Fruit fly (Drosophila melanogaster) whole organism, embryonic: Measurements from ENCODE around the gene CG7387.

Experiments
- Atf6 ChIP-seq: fragments of 200-800 bp; sonication (Bioruptor generic); IDR thresholded peaks from 2 replicates; pipeline ENCODE4 v1.3.6; 2022; ENCODE audit warnings: missing biosample characterization, missing genetic modification characterization
- Awh ChIP-seq: fragments of 200-800 bp; sonication (Bioruptor generic); IDR thresholded peaks from 2 replicates; pipeline ENCODE4, ENCODE4 v1.3.6; 2022; ENCODE audit warnings: missing biosample characterization, missing genetic modification characterization
- C15 ChIP-seq: fragments of 200-800 bp; sonication (Bioruptor generic); IDR thresholded peaks from 3 replicates; pipeline ENCODE4 v1.3.6; 2022; ENCODE audit warnings: missing biosample characterization, missing genetic modification characterization
- CG10565 ChIP-seq: fragments of 200-800 bp; sonication (Bioruptor generic); optimal IDR thresholded peaks from 3 replicates; lab custom pipeline; 2016; ENCODE audit warnings: missing biosample characterization, mild to moderate bottlenecking, missing genetic modification characterization
- CG12219 ChIP-seq: fragments of 200-800 bp; sonication (Bioruptor generic); optimal IDR thresholded peaks from 3 replicates; lab custom pipeline; 2018; ENCODE audit warnings: missing biosample characterization, mild to moderate bottlenecking, missing genetic modification characterization
- CG12236 ChIP-seq: fragments of 200-800 bp; sonication (Bioruptor generic); optimal IDR thresholded peaks from 2 replicates; lab custom pipeline; 2016; ENCODE audit warnings: missing biosample characterization, missing genetic modification characterization
- CG13424 ChIP-seq: fragments of 200-800 bp; sonication (Bioruptor generic); optimal IDR thresholded peaks from 2 replicates; lab custom pipeline; 2019; ENCODE audit warnings: missing biosample characterization, mild to moderate bottlenecking, missing genetic modification characterization, moderate library complexity
- CG15479 ChIP-seq: fragments of 200-800 bp; sonication (Bioruptor generic); optimal IDR thresholded peaks from 3 replicates; lab custom pipeline; 2019; ENCODE audit warnings: missing biosample characterization, mild to moderate bottlenecking, missing genetic modification characterization, moderate library complexity
- CG15514 ChIP-seq: fragments of 200-800 bp; sonication (Bioruptor generic); optimal IDR thresholded peaks from 3 replicates; lab custom pipeline; 2017; ENCODE audit warnings: missing biosample characterization, missing genetic modification characterization, mild to moderate bottlenecking, moderate library complexity, missing genetic modification reagents
- CG1603 ChIP-seq: fragments of 200-800 bp; sonication (Bioruptor generic); optimal IDR thresholded peaks from 2 replicates; lab custom pipeline; 2019; ENCODE audit warnings: missing biosample characterization, mild to moderate bottlenecking, missing genetic modification characterization, moderate library complexity
- CG17802 ChIP-seq: fragments of 200-800 bp; sonication (Bioruptor generic); optimal IDR thresholded peaks from 2 replicates; lab custom pipeline; 2018; ENCODE audit warnings: missing biosample characterization, mild to moderate bottlenecking, missing genetic modification characterization, moderate library complexity
- CG34224 ChIP-seq: fragments of 200-800 bp; sonication (Bioruptor generic); IDR thresholded peaks from 3 replicates; pipeline ENCODE4 v1.3.6; 2022; ENCODE audit warnings: missing biosample characterization, missing genetic modification characterization; ENCODE audit not compliant: partially characterized antibody
- CG4424 ChIP-seq: fragments of 200-800 bp; sonication (Bioruptor generic); optimal IDR thresholded peaks from 3 replicates; lab custom pipeline; 2016; ENCODE audit warnings: missing biosample characterization, missing genetic modification characterization
- CG4730 ChIP-seq: fragments of 200-800 bp; sonication (Bioruptor generic); IDR thresholded peaks from 2 replicates; pipeline ENCODE4 v1.3.6; 2022; ENCODE audit warnings: missing biosample characterization, missing genetic modification characterization
- CG7357 ChIP-seq: fragments of 200-800 bp; sonication (Bioruptor generic); IDR thresholded peaks from 3 replicates; pipeline ENCODE4 v1.3.6; 2022; ENCODE audit warnings: missing biosample characterization, missing genetic modification characterization
- CG9727 ChIP-seq: fragments of 200-800 bp; sonication (Bioruptor generic); optimal IDR thresholded peaks from 3 replicates; lab custom pipeline; 2017; ENCODE audit warnings: missing biosample characterization, mild to moderate bottlenecking, missing genetic modification characterization
- CG9797 ChIP-seq: fragments of 200-800 bp; sonication (Bioruptor generic); optimal IDR thresholded peaks from 3 replicates; lab custom pipeline; 2018; ENCODE audit warnings: missing biosample characterization, mild to moderate bottlenecking, missing genetic modification characterization
- D19A ChIP-seq: fragments of 200-800 bp; optimal IDR thresholded peaks from 3 replicates; lab custom pipeline; 2019; ENCODE audit warnings: missing biosample characterization, mild to moderate bottlenecking, missing genetic modification characterization, moderate library complexity
- ERR ChIP-seq: fragments of 200-800 bp; sonication (Bioruptor generic); optimal IDR thresholded peaks from 2 replicates; lab custom pipeline; 2016; ENCODE audit warnings: missing biosample characterization, missing genetic modification characterization
- GATAe ChIP-seq: fragments of 200-800 bp; sonication (Bioruptor generic); conservative IDR thresholded peaks from 2 replicates; pipeline ENCODE4 v1.3.6; 2022; ENCODE audit warnings: missing biosample characterization, missing genetic modification characterization
- Jarid2 ChIP-seq: fragments of 200-800 bp; sonication (Bioruptor generic); optimal IDR thresholded peaks from 3 replicates; lab custom pipeline; 2017; ENCODE audit warnings: mild to moderate bottlenecking, missing biosample characterization, missing genetic modification reagents, missing genetic modification characterization
- Lhr ChIP-seq: fragments of 200-800 bp; sonication (Bioruptor generic); optimal IDR thresholded peaks from 3 replicates; lab custom pipeline; 2017; ENCODE audit warnings: mild to moderate bottlenecking, missing biosample characterization, missing genetic modification reagents, missing genetic modification characterization
- MTF-1 ChIP-seq: fragments of 200-800 bp; sonication (Bioruptor generic); optimal IDR thresholded peaks from 2 replicates; lab custom pipeline; 2018; ENCODE audit warnings: missing biosample characterization, mild to moderate bottlenecking, missing genetic modification characterization, borderline replicate concordance
- Med ChIP-seq: fragments of 200-800 bp; sonication (Bioruptor generic); peaks from one replicate; lab custom pipeline; 2016; ENCODE audit warnings: missing biosample characterization, missing genetic modification characterization, mild to moderate bottlenecking, inconsistent platforms, moderate library complexity
- Nf-YA ChIP-seq: fragments of 200-800 bp; sonication (Bioruptor generic); IDR thresholded peaks from 2 replicates; pipeline ENCODE4 v1.3.6; 2022; ENCODE audit warnings: missing biosample characterization, missing genetic modification characterization
- Nf-YB ChIP-seq: fragments of 200-800 bp; sonication (Bioruptor generic); optimal IDR thresholded peaks from 3 replicates; lab custom pipeline; 2019; ENCODE audit warnings: missing biosample characterization, mild to moderate bottlenecking, missing genetic modification characterization, moderate library complexity
- Oli ChIP-seq: fragments of 200-800 bp; sonication (Bioruptor generic); optimal IDR thresholded peaks from 2 replicates; lab custom pipeline; 2018; ENCODE audit warnings: missing biosample characterization, mild to moderate bottlenecking, missing genetic modification characterization, moderate library complexity
- Pdp1 ChIP-seq, 2 experiments: fragments of 200-800 bp; sonication (Bioruptor generic); optimal IDR thresholded peaks; 3 replicates each; lab custom pipeline; 2016; ENCODE audit warnings: missing biosample characterization in 2 of 2, missing genetic modification characterization in 2 of 2, mild to moderate bottlenecking in 1 of 2, moderate library complexity in 1 of 2
- Poxn ChIP-seq: fragments of 200-800 bp; sonication (Bioruptor generic); IDR thresholded peaks from 2 replicates; pipeline ENCODE4 v1.3.6; 2022; ENCODE audit warnings: missing biosample characterization, missing genetic modification characterization
- Vsx1 ChIP-seq: fragments of 200-800 bp; sonication (Bioruptor generic); optimal IDR thresholded peaks from 2 replicates; lab custom pipeline; 2017; ENCODE audit warnings: missing biosample characterization, mild to moderate bottlenecking, missing genetic modification characterization, missing genetic modification reagents
- bowl ChIP-seq: fragments of 200-800 bp; sonication (Bioruptor generic); IDR thresholded peaks from 2 replicates; pipeline ENCODE4 v1.3.6; 2022; ENCODE audit warnings: missing biosample characterization, missing genetic modification characterization
- cas ChIP-seq: fragments of 200-800 bp; sonication (Bioruptor generic); IDR thresholded peaks from 2 replicates; pipeline ENCODE4 v1.3.6; 2022; ENCODE audit warnings: missing biosample characterization, missing genetic modification characterization
- chif ChIP-seq, 2 experiments: fragments of 200-800 bp; sonication (Bioruptor generic); optimal IDR thresholded peaks; 3 replicates each; lab custom pipeline; 2016; ENCODE audit warnings: missing biosample characterization in 2 of 2, missing genetic modification characterization in 2 of 2
- crp ChIP-seq, 2 experiments: fragments of 200-800 bp; sonication (Bioruptor generic); optimal IDR thresholded peaks; 2 replicates in 1 of 2; 3 replicates in 1 of 2; lab custom pipeline; 2017; ENCODE audit warnings: missing biosample characterization in 2 of 2, missing genetic modification characterization in 2 of 2, mild to moderate bottlenecking in 1 of 2, moderate library complexity in 1 of 2
- dimm ChIP-seq: fragments of 200-800 bp; sonication (Bioruptor generic); IDR thresholded peaks from 2 replicates; pipeline ENCODE4 v1.3.6; 2022; ENCODE audit warnings: missing biosample characterization, missing genetic modification characterization
- emc ChIP-seq: fragments of 200-800 bp; sonication (Bioruptor generic); optimal IDR thresholded peaks from 2 replicates; lab custom pipeline; 2016; ENCODE audit warnings: missing biosample characterization, missing genetic modification characterization
- exex ChIP-seq: fragments of 200-800 bp; sonication (Bioruptor generic); optimal IDR thresholded peaks from 4 replicates; lab custom pipeline; 2018; ENCODE audit warnings: missing biosample characterization, mild to moderate bottlenecking, missing genetic modification characterization, moderate library complexity
- fu2 ChIP-seq: fragments of 200-800 bp; sonication (Bioruptor generic); optimal IDR thresholded peaks from 2 replicates; lab custom pipeline; 2016; ENCODE audit warnings: missing biosample characterization, missing genetic modification characterization
- gcm2 ChIP-seq: fragments of 200-800 bp; sonication (Bioruptor generic); optimal IDR thresholded peaks from 2 replicates; lab custom pipeline; 2016; ENCODE audit warnings: missing biosample characterization, missing genetic modification characterization
- gro ChIP-seq: fragments of 200-800 bp; sonication (Bioruptor generic); optimal IDR thresholded peaks from 2 replicates; lab custom pipeline; 2016; ENCODE audit warnings: missing biosample characterization, missing genetic modification characterization
- hb ChIP-seq: fragments of 200-800 bp; sonication (Bioruptor generic); IDR thresholded peaks from 3 replicates; pipeline ENCODE4 v1.3.6; 2022; ENCODE audit warnings: missing biosample characterization, missing genetic modification characterization; ENCODE audit not compliant: partially characterized antibody
- ind ChIP-seq: fragments of 200-800 bp; sonication (Bioruptor generic); optimal IDR thresholded peaks from 3 replicates; lab custom pipeline; 2016; ENCODE audit warnings: missing biosample characterization, missing genetic modification characterization
- lov ChIP-seq, 2 experiments: fragments of 200-800 bp in 1 of 2; fragments of >200 bp in 1 of 2; sonication (Bioruptor generic) in 1 of 2; IDR thresholded peaks in 1 of 2; optimal IDR thresholded peaks in 1 of 2; 2 replicates in 1 of 2; 3 replicates in 1 of 2; pipeline versions ENCODE4 v1.3.6 to Lab custom; 2017 to 2022; ENCODE audit warnings: missing biosample characterization in 1 of 2, missing genetic modification characterization in 1 of 2
- mam ChIP-seq: fragments of 200-800 bp; sonication (Bioruptor generic); optimal IDR thresholded peaks from 3 replicates; lab custom pipeline; 2016; ENCODE audit warnings: missing biosample characterization, missing genetic modification characterization
- pum ChIP-seq: fragments of 200-800 bp; sonication (Bioruptor generic); optimal IDR thresholded peaks from 2 replicates; lab custom pipeline; 2016; ENCODE audit warnings: missing biosample characterization, missing genetic modification characterization
- ro ChIP-seq: fragments of 200-800 bp; sonication (Bioruptor generic); IDR thresholded peaks from 2 replicates; pipeline ENCODE4 v1.3.6; 2022; ENCODE audit warnings: missing biosample characterization, missing genetic modification characterization
- tll ChIP-seq, 2 experiments: fragments of 200-800 bp in 1 of 2; fragments of >200 bp in 1 of 2; sonication (Bioruptor generic) in 1 of 2; optimal IDR thresholded peaks; 2 replicates each; lab custom pipeline; 2017 to 2019; ENCODE audit warnings: missing biosample characterization in 2 of 2, missing genetic modification characterization in 2 of 2, mild to moderate bottlenecking in 1 of 2, moderate library complexity in 1 of 2
- vfl ChIP-seq: fragments of 200-800 bp; sonication (Bioruptor generic); optimal IDR thresholded peaks from 2 replicates; lab custom pipeline; 2016; ENCODE audit warnings: missing biosample characterization, missing genetic modification characterization
- vvl ChIP-seq: fragments of 200-800 bp; sonication (Bioruptor generic); IDR thresholded peaks from 2 replicates; pipeline ENCODE4 v1.3.6; 2022; ENCODE audit warnings: missing biosample characterization, missing genetic modification characterization

Gene CG7387

DNA sequence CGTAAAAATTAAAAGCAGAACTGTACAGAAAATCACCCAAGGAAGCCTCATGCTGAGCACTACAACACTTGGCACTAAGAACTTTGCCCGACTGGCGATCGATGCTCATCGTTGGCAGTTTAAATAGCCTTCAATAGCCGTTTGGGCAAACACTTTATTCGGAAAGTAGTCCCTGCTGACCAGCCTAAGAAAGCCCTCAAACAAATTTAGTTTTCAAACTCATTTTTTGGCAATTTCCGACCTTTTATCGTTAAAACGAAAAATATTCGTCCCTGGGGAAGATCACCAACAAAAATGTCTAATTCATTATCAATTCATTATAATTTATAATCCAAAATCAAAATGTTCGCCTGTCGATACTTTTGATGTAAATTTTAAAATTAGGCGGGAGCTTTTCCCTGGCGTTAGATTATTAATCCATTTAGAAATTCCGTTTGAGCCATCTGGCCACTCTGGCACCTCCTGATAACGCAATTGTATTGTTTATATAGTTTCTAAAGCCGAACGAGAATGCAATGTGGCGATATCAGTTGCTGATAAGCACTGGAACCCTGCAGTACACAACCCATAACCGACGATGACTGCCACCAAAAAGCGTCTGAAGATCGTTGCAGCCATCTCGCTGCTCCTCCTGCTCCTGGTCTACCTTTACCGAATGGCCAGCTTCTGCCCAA, 12.3 kb downstream of the CG7387 start, which contains the start of the genes mthl7 and Uxs (continued):
- no peak for TF ChIP-seq MTF-1 (GFP tag; lab: Kevin White, UChicago)
- no peak for TF ChIP-seq CG7357 (GFP tag; lab: Robert Waterston, UW)
- TF ChIP-seq Nf-YB (GFP tag; lab: Kevin White, UChicago): no peak
- TF ChIP-seq gro (GFP tag; lab: Kevin White, UChicago): no peak
- TF ChIP-seq Atf6 (GFP tag; lab: Robert Waterston, UW): no peak
- no peak for TF ChIP-seq tll (GFP tag; optimal IDR thresholded peaks at IDR 0.05; lab: Kevin White, UChicago)
- no peak for TF ChIP-seq CG12219 (GFP tag; lab: Kevin White, UChicago)
- TF ChIP-seq fu2 (GFP tag; lab: Kevin White, UChicago): no peak
- TF ChIP-seq CG15514 (GFP tag; lab: Kevin White, UChicago): peak; percentile 45
- no peak for TF ChIP-seq ERR
- no peak for TF ChIP-seq pum (GFP tag; lab: Kevin White, UChicago)
- peak; percentile 47 for TF ChIP-seq CG1603 (tag; lab: Kevin White, UChicago)
- TF ChIP-seq CG9727 (GFP tag; lab: Kevin White, UChicago): no peak
- no peak for TF ChIP-seq bowl (GFP tag; lab: Robert Waterston, UW)
- peak; percentile 45; the same call in 2 of the 3 replicates for TF ChIP-seq CG34224
- TF ChIP-seq Oli (tag; lab: Kevin White, UChicago): no peak
- no peak for TF ChIP-seq CG4424 (GFP tag; lab: Kevin White, UChicago)
- no peak for TF ChIP-seq hb (GFP tag; lab: Robert Waterston, UW)
- TF ChIP-seq GATAe (GFP tag; lab: Robert Waterston, UW): peak; percentile 72
- no peak for TF ChIP-seq CG12236 (GFP tag; lab: Kevin White, UChicago)
- no peak for TF ChIP-seq Lhr (GFP tag; lab: Kevin White, UChicago)
- no peak for TF ChIP-seq CG10565 (GFP tag; lab: Kevin White, UChicago)
- TF ChIP-seq Nf-YA (GFP tag; lab: Robert Waterston, UW): no peak
- TF ChIP-seq lov (optimal IDR thresholded peaks at IDR 0.05; lab: Kevin White, UChicago): no peak
- no peak for TF ChIP-seq lov (GFP tag; IDR thresholded peaks at IDR 0.05; lab: Robert Waterston, UW)
- TF ChIP-seq CG15479 (GFP tag; lab: Kevin White, UChicago): no peak
- no peak for TF ChIP-seq CG13424 (tag; lab: Kevin White, UChicago)
- TF ChIP-seq CG4730 (GFP tag; lab: Robert Waterston, UW): no peak
- TF ChIP-seq Awh: no peak
- peak in 1 of 2 experiments; percentile 56 for TF ChIP-seq crp (GFP tag; optimal IDR thresholded peaks at IDR 0.05; lab: Kevin White, UChicago)
- TF ChIP-seq chif (GFP tag; optimal IDR thresholded peaks at IDR 0.05; lab: Kevin White, UChicago): no peak
- TF ChIP-seq Jarid2: no peak
- TF ChIP-seq dimm: no peak
- no peak for TF ChIP-seq ro (GFP tag; lab: Robert Waterston, UW)
- TF ChIP-seq Med: peak; percentile 36
- no peak for TF ChIP-seq Poxn
- TF ChIP-seq gcm2: no peak
- TF ChIP-seq vfl (GFP tag; lab: Kevin White, UChicago): no peak
- no peak for TF ChIP-seq emc (GFP tag; lab: Kevin White, UChicago)
- no peak for TF ChIP-seq mam (GFP tag; lab: Kevin White, UChicago)
- TF ChIP-seq exex (tag; lab: Kevin White, UChicago): no peak
- TF ChIP-seq CG17802 (tag; lab: Kevin White, UChicago): no peak
- peak; percentile 42 for TF ChIP-seq CG9797 (GFP tag; lab: Kevin White, UChicago)
- TF ChIP-seq cas (GFP tag; lab: Robert Waterston, UW): no peak
- no peak for TF ChIP-seq D19A
- TF ChIP-seq C15 (GFP tag; lab: Robert Waterston, UW): no peak
- TF ChIP-seq ind (GFP tag; lab: Kevin White, UChicago): no peak
- TF ChIP-seq vvl (GFP tag; lab: Robert Waterston, UW): 0 out of 2 replicates have a peak, but pooled peaks have one; percentile 10
- peak in 1 of 2 experiments; percentile 34 for TF ChIP-seq Pdp1 (GFP tag; optimal IDR thresholded peaks at IDR 0.05; lab: Kevin White, UChicago)
- TF ChIP-seq Vsx1 (GFP tag; lab: Kevin White, UChicago): no peak
